Fruit fly (Drosophila melanogaster) whole organism, prepupa: ENCODE measurements around the gene CG12279.
A peak's percentile ranks its signal among the peaks of the same experiment; 100 is the strongest.

Experiments used
- Blimp-1 ChIP-seq: fragments of 200-800 bp; sonication (Bioruptor generic); optimal IDR thresholded peaks from 3 replicates; lab custom pipeline; 2017; ENCODE audit warnings: missing biosample characterization, missing genetic modification characterization, mild to moderate bottlenecking, moderate library complexity, missing genetic modification reagents
- CG10631 ChIP-seq: fragments of 200-800 bp; sonication (Bioruptor generic); optimal IDR thresholded peaks from 2 replicates; lab custom pipeline; 2016; ENCODE audit warnings: missing biosample characterization, missing genetic modification characterization
- CG11294 ChIP-seq: fragments of 200-800 bp; sonication (Bioruptor generic); IDR thresholded peaks from 2 replicates; pipeline ENCODE4 v1.3.6; 2022; ENCODE audit warnings: missing biosample characterization, missing genetic modification characterization
- CG11902 ChIP-seq: fragments of 200-800 bp; sonication (Bioruptor generic); optimal IDR thresholded peaks from 3 replicates; lab custom pipeline; 2016; ENCODE audit warnings: missing biosample characterization, missing genetic modification characterization
- CG15336 ChIP-seq: fragments of 200-800 bp; sonication (Bioruptor generic); IDR thresholded peaks from 2 replicates; pipeline ENCODE4 v1.3.6; 2022; ENCODE audit warnings: missing biosample characterization, missing genetic modification characterization
- CG16779 ChIP-seq: fragments of 200-800 bp; sonication (Bioruptor generic); optimal IDR thresholded peaks from 3 replicates; lab custom pipeline; 2017; ENCODE audit warnings: missing biosample characterization, mild to moderate bottlenecking, missing genetic modification characterization
- CG3032 ChIP-seq: fragments of 200-800 bp; optimal IDR thresholded peaks from 2 replicates; lab custom pipeline; 2019; ENCODE audit warnings: missing biosample characterization, mild to moderate bottlenecking, missing genetic modification characterization, moderate library complexity
- CG31627 ChIP-seq: fragments of 200-800 bp; sonication (Bioruptor generic); optimal IDR thresholded peaks from 3 replicates; lab custom pipeline; 2016; ENCODE audit warnings: missing biosample characterization, missing genetic modification characterization
- CG32006 ChIP-seq: fragments of 200-800 bp; sonication (Bioruptor generic); optimal IDR thresholded peaks from 3 replicates; lab custom pipeline; 2017; ENCODE audit warnings: missing biosample characterization, mild to moderate bottlenecking, missing genetic modification characterization
- CG34406 ChIP-seq: fragments of 200-800 bp; sonication (Bioruptor generic); optimal IDR thresholded peaks from 3 replicates; lab custom pipeline; 2016; ENCODE audit warnings: missing biosample characterization, missing genetic modification characterization
- CG3919 ChIP-seq: fragments of 200-800 bp; sonication (Bioruptor generic); optimal IDR thresholded peaks from 3 replicates; lab custom pipeline; 2016; ENCODE audit warnings: missing biosample characterization, missing genetic modification characterization
- CG4318 ChIP-seq: fragments of 200-800 bp; sonication (Bioruptor generic); optimal IDR thresholded peaks from 3 replicates; lab custom pipeline; 2017; ENCODE audit warnings: missing biosample characterization, mild to moderate bottlenecking, missing genetic modification characterization
- CG6163 ChIP-seq: fragments of 200-800 bp; sonication (Bioruptor generic); IDR thresholded peaks from 3 replicates; pipeline ENCODE4 v1.3.6; 2022; ENCODE audit warnings: missing biosample characterization, missing genetic modification characterization
- CG6276 ChIP-seq: fragments of 200-800 bp; sonication (Bioruptor generic); optimal IDR thresholded peaks from 2 replicates; lab custom pipeline; 2017; ENCODE audit warnings: missing biosample characterization, mild to moderate bottlenecking, missing genetic modification characterization
- CG6792 ChIP-seq: fragments of 200-800 bp; sonication (Bioruptor generic); optimal IDR thresholded peaks from 3 replicates; lab custom pipeline; 2016; ENCODE audit warnings: missing biosample characterization, missing genetic modification characterization
- CG6808 ChIP-seq: fragments of 200-800 bp; sonication (Bioruptor generic); optimal IDR thresholded peaks from 3 replicates; lab custom pipeline; 2017; ENCODE audit warnings: missing biosample characterization, missing genetic modification characterization, mild to moderate bottlenecking, moderate library complexity, missing genetic modification reagents
- CG6854 ChIP-seq: fragments of 200-800 bp; sonication (Bioruptor generic); optimal IDR thresholded peaks from 2 replicates; lab custom pipeline; 2017; ENCODE audit warnings: missing biosample characterization, mild to moderate bottlenecking, missing genetic modification characterization
- CG7368 ChIP-seq: fragments of 200-800 bp; sonication (Bioruptor generic); optimal IDR thresholded peaks from 3 replicates; lab custom pipeline; 2016; ENCODE audit warnings: missing biosample characterization, missing genetic modification characterization
- CG8119 ChIP-seq: fragments of 200-800 bp; sonication (Bioruptor generic); IDR thresholded peaks from 3 replicates; pipeline ENCODE4 v1.3.6; 2022; ENCODE audit warnings: missing biosample characterization, missing genetic modification characterization
- CG8319 ChIP-seq: fragments of 200-800 bp; sonication (Bioruptor generic); optimal IDR thresholded peaks from 3 replicates; lab custom pipeline; 2016; ENCODE audit warnings: missing biosample characterization, missing genetic modification characterization
- CG8632 ChIP-seq: fragments of 200-800 bp; sonication (Bioruptor generic); optimal IDR thresholded peaks from 3 replicates; lab custom pipeline; 2016; ENCODE audit warnings: missing biosample characterization, missing genetic modification characterization
- CG9139 ChIP-seq: fragments of 200-800 bp; sonication (Bioruptor generic); optimal IDR thresholded peaks from 3 replicates; lab custom pipeline; 2017; ENCODE audit warnings: missing biosample characterization, mild to moderate bottlenecking, missing genetic modification characterization
- Eip75B ChIP-seq: fragments of 200-800 bp; sonication (Bioruptor generic); optimal IDR thresholded peaks from 3 replicates; lab custom pipeline; 2016; ENCODE audit warnings: missing biosample characterization, missing genetic modification characterization
- Eip78C ChIP-seq: fragments of 200-800 bp; sonication (Bioruptor generic); peaks from one replicate; lab custom pipeline; 2016; ENCODE audit warnings: missing biosample characterization, missing genetic modification characterization
- Eip93F ChIP-seq: fragments of 200-800 bp; sonication (Bioruptor generic); optimal IDR thresholded peaks from 2 replicates; lab custom pipeline; 2016; ENCODE audit warnings: missing biosample characterization, mild to moderate bottlenecking, missing genetic modification characterization
- Ets21C ChIP-seq: fragments of 200-800 bp; sonication (Bioruptor generic); optimal IDR thresholded peaks from 3 replicates; lab custom pipeline; 2016; ENCODE audit warnings: missing biosample characterization, missing genetic modification characterization
- Ets96B ChIP-seq: fragments of 200-800 bp; optimal IDR thresholded peaks from 2 replicates; lab custom pipeline; 2019; ENCODE audit warnings: missing biosample characterization, mild to moderate bottlenecking, missing genetic modification characterization, moderate library complexity
- Hr38 ChIP-seq: sonication (Bioruptor generic); optimal IDR thresholded peaks from 2 replicates; lab custom pipeline; 2016; ENCODE audit warnings: missing biosample characterization, missing genetic modification characterization
- Hr4 ChIP-seq: fragments of 200-800 bp; sonication (Bioruptor generic); optimal IDR thresholded peaks from 3 replicates; lab custom pipeline; 2016; ENCODE audit warnings: missing biosample characterization, missing genetic modification characterization
- Lpt ChIP-seq: fragments of 200-800 bp; sonication (Bioruptor generic); optimal IDR thresholded peaks from 3 replicates; lab custom pipeline; 2016; ENCODE audit warnings: missing biosample characterization, missing genetic modification characterization
- Met ChIP-seq: fragments of 200-800 bp; sonication (Bioruptor generic); optimal IDR thresholded peaks from 3 replicates; lab custom pipeline; 2016; ENCODE audit warnings: missing biosample characterization, missing genetic modification characterization
- OdsH ChIP-seq: fragments of 200-800 bp; sonication (Bioruptor generic); optimal IDR thresholded peaks from 3 replicates; lab custom pipeline; 2016; ENCODE audit warnings: missing biosample characterization, missing genetic modification characterization
- Smox ChIP-seq: fragments of 200-800 bp; sonication (Bioruptor generic); optimal IDR thresholded peaks from 3 replicates; lab custom pipeline; 2016; ENCODE audit warnings: missing biosample characterization, missing genetic modification characterization
- Sox14 ChIP-seq: fragments of 200-800 bp; sonication (Bioruptor generic); optimal IDR thresholded peaks from 3 replicates; lab custom pipeline; 2016; ENCODE audit warnings: missing biosample characterization, missing genetic modification characterization
- Sox15 ChIP-seq: fragments of 200-800 bp; sonication (Bioruptor generic); optimal IDR thresholded peaks from 3 replicates; lab custom pipeline; 2016; ENCODE audit warnings: missing biosample characterization, missing genetic modification characterization
- achi ChIP-seq: fragments of 200-800 bp; sonication (Bioruptor generic); optimal IDR thresholded peaks from 3 replicates; lab custom pipeline; 2016; ENCODE audit warnings: missing biosample characterization, missing genetic modification characterization
- cyc ChIP-seq: fragments of 200-800 bp; sonication (Bioruptor generic); optimal IDR thresholded peaks from 3 replicates; lab custom pipeline; 2016; ENCODE audit warnings: missing biosample characterization, missing genetic modification characterization
- dsx ChIP-seq: fragments of 200-800 bp; optimal IDR thresholded peaks from 3 replicates; lab custom pipeline; 2019; ENCODE audit warnings: missing biosample characterization, mild to moderate bottlenecking, missing genetic modification characterization, moderate library complexity; ENCODE audit not compliant: poor library complexity, severe bottlenecking
- eg ChIP-seq: fragments of 200-800 bp; sonication (Bioruptor generic); IDR thresholded peaks from 3 replicates; pipeline ENCODE4 v1.3.6; 2022; ENCODE audit warnings: missing biosample characterization, missing genetic modification characterization
- esn ChIP-seq: fragments of 200-800 bp; sonication (Bioruptor generic); optimal IDR thresholded peaks from 2 replicates; lab custom pipeline; 2016; ENCODE audit warnings: missing biosample characterization, mild to moderate bottlenecking, missing genetic modification characterization, moderate library complexity
- fd85E ChIP-seq: fragments of 200-800 bp; sonication (Bioruptor generic); optimal IDR thresholded peaks from 3 replicates; lab custom pipeline; 2016; ENCODE audit warnings: missing biosample characterization, missing genetic modification characterization
- fkh ChIP-seq: fragments of 200-800 bp; sonication (Bioruptor generic); optimal IDR thresholded peaks from 3 replicates; lab custom pipeline; 2017; ENCODE audit warnings: missing biosample characterization, mild to moderate bottlenecking, missing genetic modification characterization, moderate library complexity
- lz ChIP-seq: fragments of 200-800 bp; sonication (Bioruptor generic); optimal IDR thresholded peaks from 3 replicates; lab custom pipeline; 2016; ENCODE audit warnings: missing biosample characterization, missing genetic modification characterization
- net ChIP-seq: fragments of 200-800 bp; sonication (Bioruptor generic); optimal IDR thresholded peaks from 3 replicates; lab custom pipeline; 2016; ENCODE audit warnings: missing biosample characterization, missing genetic modification characterization
- pdm3 ChIP-seq: fragments of 200-800 bp; sonication (Bioruptor generic); optimal IDR thresholded peaks from 3 replicates; lab custom pipeline; 2016; ENCODE audit warnings: missing biosample characterization, missing genetic modification characterization
- salr ChIP-seq, 2 experiments: fragments of 200-800 bp; sonication (Bioruptor generic); optimal IDR thresholded peaks; 3 replicates each; lab custom pipeline; 2016 to 2018; ENCODE audit warnings: missing biosample characterization in 2 of 2, missing genetic modification characterization in 2 of 2, mild to moderate bottlenecking in 1 of 2
- spab ChIP-seq: fragments of 200-800 bp; sonication (Bioruptor generic); optimal IDR thresholded peaks from 2 replicates; lab custom pipeline; 2017; ENCODE audit warnings: missing biosample characterization, mild to moderate bottlenecking, missing genetic modification characterization, missing genetic modification reagents
- ss ChIP-seq, 2 experiments: fragments of 200-800 bp; sonication (Bioruptor generic); optimal IDR thresholded peaks; 2 replicates in 1 of 2; 3 replicates in 1 of 2; lab custom pipeline; 2017 to 2018; ENCODE audit warnings: mild to moderate bottlenecking in 2 of 2, missing biosample characterization in 2 of 2, missing genetic modification characterization in 2 of 2, moderate library complexity in 1 of 2
- svp ChIP-seq: fragments of 200-800 bp; sonication (Bioruptor generic); peaks from one replicate; lab custom pipeline; 2016; ENCODE audit warnings: missing biosample characterization, missing genetic modification characterization
- topi ChIP-seq: fragments of 200-800 bp; sonication (Bioruptor generic); optimal IDR thresholded peaks from 3 replicates; lab custom pipeline; 2016; ENCODE audit warnings: missing biosample characterization, missing genetic modification characterization
- vri ChIP-seq: fragments of 200-800 bp; sonication (Bioruptor generic); optimal IDR thresholded peaks from 3 replicates; lab custom pipeline; 2016; ENCODE audit warnings: missing biosample characterization, mild to moderate bottlenecking, missing genetic modification characterization

CG12279 gene

dm6 chr3R:12720344-12721200 is 15.7 kb downstream of the CG12279 start:
- no peak for TF ChIP-seq lz
- TF ChIP-seq Met (GFP tag; lab: Kevin White, UChicago) = no peak
- no peak for TF ChIP-seq Ets21C
- TF ChIP-seq CG4318 (GFP tag; lab: Kevin White, UChicago) = no peak
- peak; percentile 96 for TF ChIP-seq svp (GFP tag; lab: Kevin White, UChicago)
- no peak for TF ChIP-seq CG11902 (GFP tag; lab: Kevin White, UChicago)
- TF ChIP-seq Sox15 (GFP tag; lab: Kevin White, UChicago) = no peak
- no peak for TF ChIP-seq topi (GFP tag; lab: Kevin White, UChicago)
- TF ChIP-seq Sox14 (GFP tag; lab: Kevin White, UChicago) = no peak
- peak; percentile 7 for TF ChIP-seq CG32006 (GFP tag; lab: Kevin White, UChicago)
- no peak for TF ChIP-seq net (GFP tag; lab: Kevin White, UChicago)
- no peak for TF ChIP-seq OdsH (GFP tag; lab: Kevin White, UChicago)
- no peak for TF ChIP-seq CG9139 (GFP tag; lab: Kevin White, UChicago)
- TF ChIP-seq CG15336 (GFP tag; lab: Robert Waterston, UW) = 0 out of 2 replicates have a peak, but pooled peaks have one; percentile 31
- no peak for TF ChIP-seq dsx (GFP tag; lab: Kevin White, UChicago)
- no peak for TF ChIP-seq CG6854 (GFP tag; lab: Kevin White, UChicago)
- no peak for TF ChIP-seq Smox (GFP tag; lab: Kevin White, UChicago)
- no peak for TF ChIP-seq CG10631 (GFP tag; lab: Kevin White, UChicago)
- TF ChIP-seq CG6792 (GFP tag; lab: Kevin White, UChicago) = peak; percentile 3
- peak; percentile 26 for TF ChIP-seq Ets96B
- no peak for TF ChIP-seq CG31627 (GFP tag; lab: Kevin White, UChicago)
- no peak for TF ChIP-seq esn (GFP tag; lab: Kevin White, UChicago)
- TF ChIP-seq CG6276 (GFP tag; lab: Kevin White, UChicago) = no peak
- no peak for TF ChIP-seq Blimp-1 (GFP tag; lab: Kevin White, UChicago)
- TF ChIP-seq ss (GFP tag; optimal IDR thresholded peaks at IDR 0.05; lab: Kevin White, UChicago) = no peak
- TF ChIP-seq CG7368 (GFP tag; lab: Kevin White, UChicago) = no peak
- no peak for TF ChIP-seq fkh (GFP tag; lab: Kevin White, UChicago)
- no peak for TF ChIP-seq CG8319 (GFP tag; lab: Kevin White, UChicago)
- no peak for TF ChIP-seq Eip93F
- peak; percentile 14 for TF ChIP-seq Hr4 (GFP tag; lab: Kevin White, UChicago)
- no peak for TF ChIP-seq spab (GFP tag; lab: Kevin White, UChicago)
- TF ChIP-seq CG8632 = no peak
- no peak for TF ChIP-seq CG16779 (tag; lab: Kevin White, UChicago)
- no peak for TF ChIP-seq Eip75B (GFP tag; lab: Kevin White, UChicago)
- TF ChIP-seq eg (GFP tag; lab: Robert Waterston, UW) = no peak
- no peak for TF ChIP-seq CG11294
- TF ChIP-seq pdm3 (GFP tag; lab: Kevin White, UChicago) = peak; percentile 21
- peak; percentile 51; the same call in 1 of the 3 replicates for TF ChIP-seq CG6163 (GFP tag; lab: Robert Waterston, UW)
- no peak for TF ChIP-seq fd85E
- no peak for TF ChIP-seq CG3032
- TF ChIP-seq Lpt = no peak
- peak; percentile 79 for TF ChIP-seq Eip78C (GFP tag; lab: Kevin White, UChicago)
- no peak for TF ChIP-seq Hr38 (GFP tag; lab: Kevin White, UChicago)
- TF ChIP-seq CG8119 (GFP tag; lab: Robert Waterston, UW) = no peak
- no peak for TF ChIP-seq cyc (GFP tag; lab: Kevin White, UChicago)
- no peak for TF ChIP-seq CG3919 (GFP tag; lab: Kevin White, UChicago)
- TF ChIP-seq CG34406 (GFP tag; lab: Kevin White, UChicago) = peak; percentile 24
- no peak for TF ChIP-seq achi (GFP tag; lab: Kevin White, UChicago)
- TF ChIP-seq CG6808 (GFP tag; lab: Kevin White, UChicago) = no peak
- no peak for TF ChIP-seq vri (GFP tag; lab: Kevin White, UChicago)
- peak in 1 of 2 experiments; percentile 13 for TF ChIP-seq salr (GFP tag; optimal IDR thresholded peaks at IDR 0.05; lab: Kevin White, UChicago)
